Worm (Caenorhabditis elegans) whole organism, young adult: ENCODE results near the gene ceh-24.

Source experiments
- C17E4.6 ChIP-seq: fragments of 200-800 bp; sonication (Bioruptor generic); IDR thresholded peaks from 2 replicates; pipeline ENCODE4 v1.3.6; 2022; ENCODE audit warnings: missing genetic modification reagents, missing genetic modification characterization, missing compliant biosample characterization
- D2030.7 ChIP-seq: fragments of 200-800 bp; sonication (Bioruptor generic); IDR thresholded peaks from 2 replicates; pipeline ENCODE4 v1.3.6; 2022; ENCODE audit warnings: missing genetic modification reagents, missing genetic modification characterization, missing compliant biosample characterization
- F10E7.11 ChIP-seq: sonication (generic microtip); optimal IDR thresholded peaks from 2 replicates; lab custom pipeline; 2017; ENCODE audit warnings: mild to moderate bottlenecking, missing genetic modification characterization, moderate library complexity, missing compliant biosample characterization
- F22D6.2 ChIP-seq: sonication (generic microtip); optimal IDR thresholded peaks from 2 replicates; lab custom pipeline; 2016; ENCODE audit warnings: mild to moderate bottlenecking, missing genetic modification characterization, missing compliant biosample characterization
- F37B4.10 ChIP-seq: fragments of 200-800 bp; sonication (Bioruptor generic); IDR thresholded peaks from 2 replicates; pipeline ENCODE4 v1.3.6; 2022; ENCODE audit warnings: missing genetic modification characterization, missing compliant biosample characterization
- F39B2.1 ChIP-seq: fragments of 200-800 bp; sonication (Bioruptor generic); IDR thresholded peaks from 2 replicates; pipeline ENCODE4 v1.3.6; 2022; ENCODE audit warnings: missing genetic modification reagents, missing genetic modification characterization, missing compliant biosample characterization
- F52B5.7 ChIP-seq: sonication (generic microtip); optimal IDR thresholded peaks from 2 replicates; lab custom pipeline; 2016; ENCODE audit warnings: mild to moderate bottlenecking, missing genetic modification characterization, missing compliant biosample characterization
- F57C9.4 ChIP-seq: sonication (generic microtip); optimal IDR thresholded peaks from 2 replicates; lab custom pipeline; 2017; ENCODE audit warnings: mild to moderate bottlenecking, missing genetic modification characterization, missing compliant biosample characterization
- T26A5.8 ChIP-seq: sonication (generic microtip); optimal IDR thresholded peaks from 2 replicates; lab custom pipeline; 2016; ENCODE audit warnings: missing genetic modification characterization, missing compliant biosample characterization
- akir-1 ChIP-seq: fragments of 200-800 bp; sonication (Bioruptor generic); optimal IDR thresholded peaks from 2 replicates; lab custom pipeline; 2018; ENCODE audit warnings: mild to moderate bottlenecking, missing genetic modification characterization, moderate library complexity, missing compliant biosample characterization
- athp-1 ChIP-seq: sonication (generic microtip); optimal IDR thresholded peaks from 2 replicates; lab custom pipeline; 2017; ENCODE audit warnings: mild to moderate bottlenecking, missing genetic modification characterization, missing compliant biosample characterization
- bed-1 ChIP-seq: fragments of 200-800 bp; sonication (Bioruptor generic); IDR thresholded peaks from 2 replicates; pipeline ENCODE4 v1.3.6; 2022; ENCODE audit warnings: missing genetic modification reagents, missing genetic modification characterization, missing compliant biosample characterization
- cebp-2 ChIP-seq: fragments of 200-800 bp; sonication (Bioruptor generic); IDR thresholded peaks from 2 replicates; pipeline ENCODE4 v1.3.6; 2022; ENCODE audit warnings: missing genetic modification characterization, missing compliant biosample characterization
- ceh-58 ChIP-seq: fragments of 200-800 bp; sonication (Bioruptor generic); IDR thresholded peaks from 2 replicates; pipeline ENCODE4 v1.3.6; 2022; ENCODE audit warnings: missing genetic modification characterization, missing compliant biosample characterization
- egl-18 ChIP-seq: fragments of 200-800 bp; sonication (Bioruptor generic); IDR thresholded peaks from 2 replicates; pipeline ENCODE4 v1.3.6; 2022; ENCODE audit warnings: missing genetic modification reagents, missing genetic modification characterization, missing compliant biosample characterization
- egrh-3 ChIP-seq: fragments of 200-800 bp; sonication (Bioruptor generic); IDR thresholded peaks from 2 replicates; pipeline ENCODE4 v1.3.6; 2022; ENCODE audit warnings: missing genetic modification reagents, missing genetic modification characterization, missing compliant biosample characterization
- ets-4 ChIP-seq: fragments of 200-800 bp; sonication (Bioruptor generic); optimal IDR thresholded peaks from 2 replicates; lab custom pipeline; 2018; ENCODE audit warnings: mild to moderate bottlenecking, missing genetic modification characterization, missing compliant biosample characterization
- hlh-12 ChIP-seq: sonication (generic microtip); optimal IDR thresholded peaks from 2 replicates; lab custom pipeline; 2016; ENCODE audit warnings: missing genetic modification characterization, missing compliant biosample characterization
- hmg-1.2 ChIP-seq: fragments of 200-800 bp; sonication (Bioruptor generic); IDR thresholded peaks from 2 replicates; pipeline ENCODE4 v1.3.6; 2022; ENCODE audit warnings: missing genetic modification reagents, missing genetic modification characterization, missing compliant biosample characterization
- hrde-1 ChIP-seq: sonication (generic microtip); optimal IDR thresholded peaks from 2 replicates; lab custom pipeline; 2016; ENCODE audit warnings: missing genetic modification characterization, mild to moderate bottlenecking, missing compliant biosample characterization, moderate library complexity, missing genotype, missing genetic modification reagents, borderline replicate concordance
- lin-26 ChIP-seq: fragments of 200-800 bp; sonication (Bioruptor generic); IDR thresholded peaks from 2 replicates; pipeline ENCODE4 v1.3.6; 2022; ENCODE audit warnings: missing genetic modification reagents, missing genetic modification characterization, missing compliant biosample characterization
- lin-35 ChIP-seq, 3 experiments: fragments of 150-350 bp in 2 of 3; sonication (generic microtip) in 1 of 3; optimal IDR thresholded peaks; 2 replicates each; lab custom pipeline; 2014 to 2018; ENCODE audit warnings: missing biosample characterization in 3 of 3, missing genetic modification characterization in 3 of 3, missing genetic modification reagents in 3 of 3
- lin-40 ChIP-seq: sonication (generic microtip); optimal IDR thresholded peaks from 2 replicates; lab custom pipeline; 2016; ENCODE audit warnings: missing genetic modification characterization, mild to moderate bottlenecking, missing compliant biosample characterization, missing genotype, missing genetic modification reagents
- lin-54 ChIP-seq: fragments of 200-800 bp; sonication (Bioruptor generic); optimal IDR thresholded peaks from 2 replicates; lab custom pipeline; 2018; ENCODE audit warnings: mild to moderate bottlenecking, missing genetic modification characterization, missing compliant biosample characterization
- madf-10 ChIP-seq: sonication (generic microtip); optimal IDR thresholded peaks from 2 replicates; lab custom pipeline; 2016; ENCODE audit warnings: mild to moderate bottlenecking, missing genetic modification characterization, missing compliant biosample characterization
- mel-28 ChIP-seq: sonication (generic microtip); optimal IDR thresholded peaks from 2 replicates; lab custom pipeline; 2016; ENCODE audit warnings: borderline replicate concordance, mild to moderate bottlenecking, missing genetic modification characterization, missing compliant biosample characterization
- mes-4 ChIP-seq: sonication (generic microtip); optimal IDR thresholded peaks from 2 replicates; lab custom pipeline; 2016; ENCODE audit warnings: missing genotype, missing genetic modification characterization, missing compliant biosample characterization
- nfyb-1 ChIP-seq: fragments of 200-800 bp; sonication (Bioruptor generic); IDR thresholded peaks from 2 replicates; pipeline ENCODE4 v1.3.6; 2022; ENCODE audit warnings: missing genetic modification reagents, missing genetic modification characterization, missing compliant biosample characterization
- nhr-179 ChIP-seq: sonication (generic microtip); optimal IDR thresholded peaks from 2 replicates; lab custom pipeline; 2016; ENCODE audit warnings: mild to moderate bottlenecking, missing genetic modification characterization, missing compliant biosample characterization
- nhr-80 ChIP-seq: sonication (generic microtip); optimal IDR thresholded peaks from 2 replicates; lab custom pipeline; 2016; ENCODE audit warnings: missing genetic modification characterization, missing compliant biosample characterization
- nhr-90 ChIP-seq: sonication (generic microtip); optimal IDR thresholded peaks from 2 replicates; lab custom pipeline; 2016; ENCODE audit warnings: missing genotype, mild to moderate bottlenecking, missing genetic modification characterization, missing compliant biosample characterization
- pbrm-1 ChIP-seq: fragments of 200-800 bp; sonication (Bioruptor generic); IDR thresholded peaks from 2 replicates; pipeline ENCODE4 v1.3.6; 2022; ENCODE audit warnings: missing genetic modification reagents, missing genetic modification characterization, missing compliant biosample characterization
- snpc-3.4 ChIP-seq: sonication (generic microtip); optimal IDR thresholded peaks from 2 replicates; lab custom pipeline; 2017; ENCODE audit warnings: missing genetic modification characterization, mild to moderate bottlenecking, missing compliant biosample characterization, antibody characterized with exemption, moderate library complexity, missing genotype, missing genetic modification reagents
- snpc-4 ChIP-seq, 5 experiments: fragments of 150-350 bp in 1 of 5; sonication (generic microtip) in 4 of 5; optimal IDR thresholded peaks; 2 replicates each; lab custom pipeline; 2014 to 2018; ENCODE audit warnings: missing genetic modification characterization in 5 of 5, missing biosample characterization in 3 of 5, antibody characterized with exemption in 2 of 5, mild to moderate bottlenecking in 2 of 5, missing compliant biosample characterization in 2 of 5, missing genotype in 2 of 5, moderate library complexity in 2 of 5, missing genetic modification reagents in 1 of 5
- sptf-2 ChIP-seq: fragments of 200-800 bp; sonication (Bioruptor generic); optimal IDR thresholded peaks from 2 replicates; lab custom pipeline; 2018; ENCODE audit warnings: mild to moderate bottlenecking, missing genetic modification characterization, missing compliant biosample characterization
- tbp1 ChIP-seq: fragments of 200-800 bp; sonication (Bioruptor generic); optimal IDR thresholded peaks from 2 replicates; lab custom pipeline; 2018; ENCODE audit warnings: mild to moderate bottlenecking, missing genetic modification characterization, missing compliant biosample characterization
- unc-62 ChIP-seq: fragments of 150-350 bp; optimal IDR thresholded peaks from 2 replicates; lab custom pipeline; 2014; ENCODE audit warnings: missing biosample characterization, missing genetic modification reagents, missing genetic modification characterization
- xnd-1 ChIP-seq: sonication (generic microtip); optimal IDR thresholded peaks from 2 replicates; lab custom pipeline; 2016; ENCODE audit warnings: missing genotype, missing genetic modification reagents, missing genetic modification characterization, missing compliant biosample characterization
- zim-3 ChIP-seq: sonication (generic microtip); optimal IDR thresholded peaks from 2 replicates; lab custom pipeline; 2017; ENCODE audit warnings: mild to moderate bottlenecking, missing genetic modification characterization, moderate library complexity, missing compliant biosample characterization
- ztf-18 ChIP-seq: sonication (generic microtip); optimal IDR thresholded peaks from 2 replicates; lab custom pipeline; 2016; ENCODE audit warnings: missing genotype, mild to moderate bottlenecking, missing genetic modification characterization, missing compliant biosample characterization
- ztf-28 ChIP-seq: fragments of 200-800 bp; sonication (Bioruptor generic); IDR thresholded peaks from 2 replicates; pipeline ENCODE4 v1.3.6; 2022; ENCODE audit warnings: missing genetic modification reagents, missing genetic modification characterization, missing compliant biosample characterization

Gene ceh-24

DNA sequence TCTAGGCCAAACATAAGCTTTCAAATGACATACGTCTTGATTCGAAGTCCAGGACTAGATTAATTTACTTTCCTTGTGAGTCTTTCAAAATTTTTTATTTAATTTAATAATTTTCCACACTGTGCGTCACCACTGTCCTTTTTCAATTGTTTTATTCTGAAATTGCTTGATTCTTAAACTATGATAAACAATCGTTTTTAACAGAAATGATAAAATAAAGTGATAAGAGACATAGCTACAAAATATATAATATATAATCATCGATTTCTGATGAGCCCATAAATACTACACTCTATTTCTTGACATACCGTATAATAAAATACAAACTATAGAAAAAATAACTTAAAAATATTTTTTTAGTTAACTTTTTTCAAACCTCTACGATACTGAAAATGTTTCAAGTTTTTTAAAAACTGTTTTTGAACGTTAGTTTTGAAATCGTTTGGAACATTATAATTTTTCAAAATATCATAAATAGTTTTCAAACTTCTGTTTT lies 44.0 kb upstream of the ceh-24 start, which contains the start of gene nas-24:
nas-24 (plus strand) TSS at position 446 of the 496 bp plus-strand sequence.
- TF ChIP-seq C17E4.6 (GFP tag; lab: Robert Waterston, UW) (no peak), akir-1 (GFP tag; lab: Kevin White, UChicago) (no peak)

DNA sequence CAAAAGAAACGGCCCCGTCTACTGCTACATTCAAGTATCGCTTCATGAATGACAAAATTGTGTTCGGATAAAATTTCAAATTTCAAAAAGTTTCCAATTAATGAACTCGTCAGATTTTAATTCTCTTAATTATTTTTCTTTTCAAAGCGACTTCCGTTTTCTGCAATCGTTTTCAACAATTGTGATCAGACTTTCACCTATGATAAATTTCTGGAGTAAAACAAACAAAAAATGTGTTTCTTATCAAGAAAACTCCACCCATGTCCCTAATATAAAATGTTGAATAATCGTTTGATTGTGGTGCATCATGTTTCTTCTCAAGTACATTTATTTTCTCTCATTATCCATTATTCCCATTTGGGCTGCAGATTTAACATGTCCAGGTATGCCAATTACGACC lies 41.8 kb upstream of the ceh-24 start, which contains the start of gene F20G2.5:
F20G2.5 (plus strand) TSS at position 301 of the 400 bp plus-strand sequence.
- TF ChIP-seq athp-1 (tag; lab: Kevin White, UChicago) (no peak), nfyb-1 (GFP tag; lab: Robert Waterston, UW) (no peak), F52B5.7 (no peak), lin-35 (GFP tag; optimal IDR thresholded peaks at IDR 0.05; lab: Kevin White, UChicago) (no peak), F37B4.10 (GFP tag; lab: Robert Waterston, UW) (no peak), snpc-3.4 (tag; lab: Kevin White, UChicago) (no peak), lin-26 (no peak), pbrm-1 (GFP tag; lab: Robert Waterston, UW) (no peak), F22D6.2 (tag; lab: Kevin White, UChicago) (no peak), lin-54 (GFP tag; lab: Kevin White, UChicago) (no peak), nhr-179 (no peak), D2030.7 (no peak), ztf-18 (no peak), mel-28 (tag; lab: Kevin White, UChicago) (no peak), egrh-3 (GFP tag; lab: Robert Waterston, UW) (no peak), ets-4 (GFP tag; lab: Kevin White, UChicago) (no peak), snpc-4 (GFP tag; optimal IDR thresholded peaks at IDR 0.05; lab: Kevin White, UChicago) (no peak), snpc-4 (tag; optimal IDR thresholded peaks at IDR 0.05; lab: Kevin White, UChicago) (no peak), F39B2.1 (GFP tag; lab: Robert Waterston, UW) (no peak), nhr-90 (tag; lab: Kevin White, UChicago) (no peak)

DNA sequence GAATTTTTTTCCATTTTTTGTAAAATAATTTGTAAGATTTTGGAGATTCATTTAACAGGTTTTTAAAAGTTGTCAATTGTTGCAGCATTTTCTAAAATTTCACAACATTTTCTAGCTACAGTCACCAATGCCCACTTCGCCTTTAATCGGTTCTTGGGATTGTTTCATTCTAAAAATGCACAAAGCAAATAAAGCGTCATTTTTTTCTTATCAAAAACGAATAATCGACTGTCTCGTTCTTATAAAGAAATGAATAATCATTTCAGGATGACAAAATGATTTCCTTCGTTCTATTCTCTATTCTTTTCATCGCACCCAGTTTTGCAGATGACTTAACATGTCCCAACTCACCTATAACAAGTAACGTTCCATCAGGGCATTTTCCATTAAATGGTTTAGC lies 37.5 kb upstream of the ceh-24 start, which contains the start of gene F53C11.1:
F53C11.1 (plus strand) TSS at position 268 of the 400 bp plus-strand sequence.
- TF ChIP-seq pbrm-1 (GFP tag; lab: Robert Waterston, UW), result no peak
- TF ChIP-seq lin-40 (tag; lab: Kevin White, UChicago), result no peak
- TF ChIP-seq nhr-80 (tag; lab: Kevin White, UChicago), result peak; percentile 46
- TF ChIP-seq F10E7.11 (tag; lab: Kevin White, UChicago), result no peak
- TF ChIP-seq hrde-1, result no peak
- TF ChIP-seq snpc-4 (GFP tag; optimal IDR thresholded peaks at IDR 0.05; lab: Kevin White, UChicago), result no peak
- TF ChIP-seq snpc-4 (tag; optimal IDR thresholded peaks at IDR 0.05; lab: Kevin White, UChicago), result no peak
- TF ChIP-seq bed-1 (GFP tag; lab: Robert Waterston, UW), result no peak
- TF ChIP-seq cebp-2, result no peak

DNA sequence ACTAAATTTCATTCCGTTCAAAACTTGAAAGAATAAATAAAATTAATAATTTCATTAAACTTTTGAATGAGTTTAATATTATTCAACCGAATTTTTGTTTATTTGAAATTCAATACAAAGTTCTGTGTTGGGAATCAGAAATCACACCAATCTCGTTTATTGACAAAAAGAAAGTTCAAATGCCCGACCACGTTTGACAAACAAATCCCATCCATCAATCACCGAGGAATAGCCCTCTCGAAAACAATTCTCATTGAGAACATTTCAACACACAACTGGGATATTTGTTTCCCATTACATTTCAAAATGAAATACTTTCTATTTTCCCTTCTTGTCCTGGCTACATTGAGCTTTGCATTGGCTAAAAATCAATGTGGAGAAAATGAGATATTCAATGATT lies 35.2 kb upstream of the ceh-24 start, which contains the start of gene F53C11.9:
F53C11.9 (plus strand) TSS at position 159 of the 400 bp plus-strand sequence.
- TF ChIP-seq pbrm-1 (GFP tag; lab: Robert Waterston, UW) (no peak), hlh-12 (tag; lab: Kevin White, UChicago) (no peak), egl-18 (GFP tag; lab: Robert Waterston, UW) (no peak), tbp1 (GFP tag; lab: Kevin White, UChicago) (no peak), T26A5.8 (tag; lab: Kevin White, UChicago) (no peak), zim-3 (tag; lab: Kevin White, UChicago) (no peak), mes-4 (tag; lab: Kevin White, UChicago) (no peak), sptf-2 (GFP tag; lab: Kevin White, UChicago) (no peak), F57C9.4 (tag; lab: Kevin White, UChicago) (no peak), ztf-28 (no peak), xnd-1 (tag; lab: Kevin White, UChicago) (no peak), unc-62 (GFP tag; lab: Kevin White, UChicago) (no peak), lin-40 (tag; lab: Kevin White, UChicago) (no peak), F39B2.1 (GFP tag; lab: Robert Waterston, UW) (no peak), madf-10 (no peak), ceh-58 (GFP tag; lab: Robert Waterston, UW) (no peak), F37B4.10 (GFP tag; lab: Robert Waterston, UW) (no peak), lin-26 (no peak), hmg-1.2 (GFP tag; lab: Robert Waterston, UW) (no peak)
